Fruit fly (Drosophila melanogaster) whole organism, pupa: ENCODE results near the gene CG44477.

Experiments used
- CG4496 ChIP-seq: fragments of 200-800 bp; sonication (Bioruptor generic); IDR thresholded peaks from 3 replicates; pipeline ENCODE4 v1.3.6; 2022; ENCODE audit warnings: missing biosample characterization, missing genetic modification characterization
- CG9948 ChIP-seq: fragments of 200-800 bp; sonication (Bioruptor generic); optimal IDR thresholded peaks from 2 replicates; lab custom pipeline; 2018; ENCODE audit warnings: missing biosample characterization, mild to moderate bottlenecking, missing genetic modification characterization, moderate library complexity
- Ets98B ChIP-seq: fragments of 200-800 bp; sonication (Bioruptor generic); IDR thresholded peaks from 2 replicates; pipeline ENCODE4 v1.3.6; 2022; ENCODE audit warnings: missing biosample characterization, missing genetic modification characterization
- Pif1A ChIP-seq: fragments of 200-800 bp; sonication (Bioruptor generic); optimal IDR thresholded peaks from 3 replicates; lab custom pipeline; 2016; ENCODE audit warnings: missing biosample characterization, missing genetic modification characterization
- fd96Ca ChIP-seq: fragments of 200-800 bp; sonication (Bioruptor generic); IDR thresholded peaks from 3 replicates; pipeline ENCODE4 v1.3.6; 2022; ENCODE audit warnings: missing biosample characterization, missing genetic modification characterization

dm6 chr2L:11657110-11657509, 5.9 kb upstream of the CG44477 start, which contains the start of gene CG43167:
- TF ChIP-seq CG9948 (no peak), CG4496 (GFP tag; lab: Robert Waterston, UW) (no peak), fd96Ca (no peak), Ets98B (GFP tag; lab: Robert Waterston, UW) (no peak), Pif1A (GFP tag; lab: Kevin White, UChicago) (no peak)
